Fruit fly (Drosophila melanogaster) S2 (cell line): Measurements from ENCODE around the gene CG43165.

Experiments used
- CG8478 ChIP-seq: fragments of >200 bp; optimal IDR thresholded peaks from 2 replicates; lab custom pipeline; 2018
- CTCF ChIP-seq, 2 experiments: fragments of >200 bp; optimal IDR thresholded peaks; 2 replicates each; lab custom pipeline; 2018

Gene CG43165

DNA sequence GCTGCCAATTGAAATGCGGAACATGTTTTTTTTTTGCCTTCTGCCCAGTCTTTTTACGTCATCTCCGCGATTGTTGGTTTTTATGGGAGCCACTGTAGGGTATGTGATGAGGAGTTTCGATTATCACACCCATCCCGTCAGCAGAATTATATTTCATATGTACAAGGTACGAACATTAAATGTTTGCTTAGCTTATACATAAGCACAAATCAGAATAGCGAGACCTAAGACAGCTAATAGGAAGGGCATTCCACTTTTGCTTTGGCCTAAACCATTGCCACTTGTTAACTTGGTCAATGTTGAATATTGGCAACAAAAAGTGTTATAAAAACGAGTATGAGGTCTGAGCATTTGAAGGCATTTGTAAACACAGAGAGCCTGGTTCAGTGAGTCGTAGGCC lies 8.4 kb upstream of the CG43165 start, which contains the start of gene CG2816:
Gene CG2816 (plus strand): TSS at position 400 of the 400 bp plus-strand sequence.
- TF ChIP-seq CTCF (optimal IDR thresholded peaks at IDR 0.05; lab: Kevin White, UChicago) (no peak), CG8478 (lab: Kevin White, UChicago) (no peak)

dm6 chr2L:3701526-3701925 lies 6.7 kb upstream of the CG43165 start, which contains the start of gene CG43145:
Gene CG43145 (plus strand): TSS chr2L:3701826.
- TF ChIP-seq CG8478 (lab: Kevin White, UChicago) (no peak), CTCF (optimal IDR thresholded peaks at IDR 0.05; lab: Kevin White, UChicago) (no peak)

dm6 chr2L:3700990-3701389 lies 6.2 kb upstream of the CG43165 start, which contains the start of gene CG42467:
Gene CG42467 (plus strand): TSS chr2L:3701290.
- no peak for TF ChIP-seq CG8478 (lab: Kevin White, UChicago)
- no peak for TF ChIP-seq CTCF (optimal IDR thresholded peaks at IDR 0.05; lab: Kevin White, UChicago)

- no peak for TF ChIP-seq CTCF (optimal IDR thresholded peaks at IDR 0.05; lab: Kevin White, UChicago)
- TF ChIP-seq CG8478 (lab: Kevin White, UChicago), result no peak
Measured at dm6 chr2L:3700374-3700773, 5.6 kb upstream of the CG43165 start, which contains the start of gene Sfp24C1. Gene Sfp24C1 (plus strand): TSS chr2L:3700674.

- TF ChIP-seq CG8478 (lab: Kevin White, UChicago), result no peak
- TF ChIP-seq CTCF (optimal IDR thresholded peaks at IDR 0.05; lab: Kevin White, UChicago), result no peak
Measured at dm6 chr2L:3699895-3700294, 5.1 kb upstream of the CG43165 start, which contains the start of gene CG42465. Gene CG42465 (plus strand): TSS chr2L:3700195.

DNA sequence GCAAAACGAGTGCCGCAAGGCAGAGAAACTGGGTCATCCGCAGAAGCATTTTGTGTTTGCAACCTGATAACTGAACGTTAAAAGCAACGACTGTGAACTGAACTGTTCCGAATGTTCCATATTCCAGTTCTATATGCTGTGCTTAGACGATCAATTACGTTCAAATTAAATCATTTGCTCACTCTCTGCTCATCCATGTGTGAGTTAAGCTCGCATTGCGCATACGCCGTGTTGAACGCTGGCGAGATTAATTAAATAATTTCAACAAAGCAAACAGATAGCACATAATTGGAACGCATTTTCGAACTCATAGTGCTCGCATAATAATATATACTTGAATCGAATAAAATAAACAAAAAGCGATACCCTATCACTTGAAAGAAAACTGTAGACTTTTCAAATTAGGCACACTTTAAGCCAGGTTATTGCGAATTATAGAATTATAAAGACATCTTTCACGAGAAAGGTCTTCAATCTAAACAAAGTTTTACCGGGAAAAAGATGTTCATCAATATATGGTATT lies 4.2 kb upstream of the CG43165 start, which contains the start of the genes CG10031 and CG42464:
Gene CG10031 (minus strand): TSS at position 101 of the 523 bp plus-strand sequence.
Gene CG42464 (plus strand): TSS at position 473 of the 523 bp plus-strand sequence.
- TF ChIP-seq CG8478 (lab: Kevin White, UChicago) (no peak), CTCF (optimal IDR thresholded peaks at IDR 0.05; lab: Kevin White, UChicago) (no peak)

- TF ChIP-seq CG8478 (lab: Kevin White, UChicago), result no peak
- no peak for TF ChIP-seq CTCF (optimal IDR thresholded peaks at IDR 0.05; lab: Kevin White, UChicago)
Measured at dm6 chr2L:3697772-3698171, 3.0 kb upstream of the CG43165 start, which contains the start of gene CG3604. Gene CG3604 (minus strand): TSS chr2L:3697872.

DNA sequence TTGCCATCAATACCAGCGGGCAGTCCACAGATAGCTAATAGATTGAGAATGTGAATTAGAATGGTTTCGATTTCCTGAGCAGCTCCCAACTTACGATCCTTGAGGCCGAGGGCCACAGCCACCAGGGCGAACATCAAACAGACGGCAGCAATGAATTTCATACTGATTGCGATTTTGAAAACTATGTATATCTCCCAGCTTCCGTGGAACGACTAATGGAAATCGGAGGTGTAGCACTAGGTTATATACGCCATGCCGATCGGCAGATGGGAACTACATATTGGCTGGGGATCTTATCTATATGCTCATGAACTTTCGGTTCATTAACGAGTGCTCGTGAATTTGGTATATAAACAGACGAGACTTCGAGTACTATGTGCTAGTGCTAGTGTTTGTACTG lies 1.6 kb upstream of the CG43165 start, which contains the start of gene IM33:
Gene IM33 (minus strand): TSS at position 221 of the 400 bp plus-strand sequence.
- TF ChIP-seq CTCF (optimal IDR thresholded peaks at IDR 0.05; lab: Kevin White, UChicago), result no peak
- TF ChIP-seq CG8478 (lab: Kevin White, UChicago), result no peak

dm6 chr2L:3695361-3695818 lies 570 bp upstream of the CG43165 start, which contains the start of gene CG16713:
Gene CG16713 (minus strand): TSS chr2L:3695411.
- TF ChIP-seq CG8478 (lab: Kevin White, UChicago), result no peak
- no peak for TF ChIP-seq CTCF (optimal IDR thresholded peaks at IDR 0.05; lab: Kevin White, UChicago)

- TF ChIP-seq CTCF (optimal IDR thresholded peaks at IDR 0.05; lab: Kevin White, UChicago) (no peak), CG8478 (lab: Kevin White, UChicago) (no peak)
Measured at dm6 chr2L:3693805-3694204, 1.0 kb downstream of the CG43165 start, which contains the start of gene Acp24A4. Gene Acp24A4 (minus strand): TSS chr2L:3693905.

- TF ChIP-seq CG8478 (lab: Kevin White, UChicago) (no peak), CTCF (optimal IDR thresholded peaks at IDR 0.05; lab: Kevin White, UChicago) (no peak)
Measured at dm6 chr2L:3693082-3693481, 1.7 kb downstream of the CG43165 start, which contains the start of gene CG3513. Gene CG3513 (minus strand): TSS chr2L:3693182.

dm6 chr2L:3692466-3692865 lies 2.4 kb downstream of the CG43165 start, which contains the start of gene CG16704:
Gene CG16704 (minus strand): TSS chr2L:3692587.
- TF ChIP-seq CTCF (optimal IDR thresholded peaks at IDR 0.05; lab: Kevin White, UChicago) (no peak), CG8478 (lab: Kevin White, UChicago) (no peak)

dm6 chr2L:3685139-3685851 lies 9.5 kb downstream of the CG43165 start:
- TF ChIP-seq CTCF (optimal IDR thresholded peaks at IDR 0.05; lab: Kevin White, UChicago), result no peak
- no peak for TF ChIP-seq CG8478 (lab: Kevin White, UChicago)

DNA sequence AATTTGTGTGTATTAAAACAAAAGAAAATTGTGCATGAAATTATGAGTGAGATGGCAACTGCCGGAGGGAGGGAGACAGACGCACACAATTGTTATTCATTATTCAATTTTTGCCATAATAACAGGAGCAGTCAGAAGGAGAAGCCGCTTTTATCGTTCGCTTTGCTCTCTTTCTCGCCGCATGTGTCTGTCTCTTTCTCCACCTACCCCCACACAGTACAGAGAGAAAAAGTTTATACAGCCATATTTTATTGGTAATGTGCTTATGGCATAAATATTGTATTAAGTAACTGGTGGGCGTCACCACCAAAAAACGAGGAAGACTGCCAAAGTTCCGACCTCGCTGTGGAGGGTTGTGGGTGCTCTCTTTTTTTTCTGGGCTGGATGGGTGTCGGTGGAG lies 12.3 kb downstream of the CG43165 start:
- TF ChIP-seq CTCF (optimal IDR thresholded peaks at IDR 0.05; lab: Kevin White, UChicago) (no peak), CG8478 (lab: Kevin White, UChicago) (no peak)

DNA sequence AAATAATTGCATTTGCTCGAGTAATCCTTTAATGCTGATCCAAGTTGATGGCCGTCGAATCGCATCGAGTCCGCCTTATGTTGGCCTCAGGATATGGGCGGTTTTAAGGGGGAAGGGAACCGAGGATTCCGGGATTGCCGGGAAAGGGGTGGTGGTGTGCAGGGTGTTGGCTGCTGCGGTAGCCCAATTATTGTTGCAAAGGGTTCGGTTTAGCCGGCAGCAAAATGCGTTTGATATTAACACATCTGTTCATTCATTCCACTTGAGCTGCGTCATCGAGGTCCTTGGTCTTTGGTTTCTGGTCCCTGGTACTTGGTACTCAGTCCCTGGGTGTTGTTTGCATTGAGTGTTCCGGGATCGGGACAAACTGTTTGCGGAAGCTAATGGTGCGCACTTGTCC lies 13.5 kb downstream of the CG43165 start:
- TF ChIP-seq CTCF (optimal IDR thresholded peaks at IDR 0.05; lab: Kevin White, UChicago), result no peak
